Fruit fly (Drosophila melanogaster): ENCODE measurements around the gene mtSSB.

mtSSB gene

DNA sequence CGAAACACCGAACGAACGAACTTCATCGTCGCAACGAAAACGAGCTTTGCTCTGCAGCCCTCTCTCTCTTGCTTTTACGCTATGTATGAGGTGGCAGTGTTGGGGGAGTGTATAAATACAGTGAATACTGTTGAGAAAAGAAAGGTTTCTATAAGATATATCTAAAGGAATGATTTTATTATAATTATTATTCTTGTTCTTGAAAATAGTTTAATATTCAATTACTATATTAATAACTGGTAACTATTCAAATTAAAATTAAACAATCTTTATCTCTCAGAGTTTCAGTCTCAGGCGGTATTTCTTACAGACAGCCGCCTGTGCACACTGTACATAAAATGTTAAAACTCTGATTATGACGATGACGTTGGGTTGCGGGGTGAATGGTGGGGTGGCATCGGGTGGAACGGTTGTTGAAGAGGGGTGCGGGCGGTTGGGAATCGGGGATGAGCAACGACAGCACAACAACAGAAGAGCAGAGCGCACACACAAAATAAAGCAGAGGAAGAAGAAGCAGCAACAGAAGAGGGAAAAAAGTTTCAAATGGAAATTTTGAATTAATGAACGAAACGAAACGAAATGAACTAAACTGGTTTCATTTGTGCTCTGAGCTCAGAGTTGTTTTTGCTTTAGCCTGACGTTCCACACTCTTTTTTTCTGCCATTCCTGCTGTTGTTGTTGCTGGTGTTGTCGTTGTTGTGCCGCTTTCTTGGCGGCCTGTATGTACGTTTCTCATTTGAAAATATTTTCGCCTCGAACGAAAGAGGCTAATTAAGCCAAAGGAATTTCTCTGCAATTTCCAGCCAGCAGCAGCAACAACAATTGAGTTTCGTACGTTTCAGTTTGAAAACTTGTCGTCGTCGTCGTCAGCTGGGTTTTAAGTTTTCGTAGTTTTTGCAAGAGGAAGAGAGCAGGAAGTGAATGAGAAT, 31.9 kb upstream of the mtSSB start (continued):
- peak; percentile 88 for TF ChIP-seq CG4854 (GFP tag; optimal IDR thresholded peaks at IDR 0.05)
- TF ChIP-seq Usf (GFP tag; optimal IDR thresholded peaks at IDR 0.05): peak; percentile 94
- peak; percentile 97 for TF ChIP-seq Abd-B (GFP tag; optimal IDR thresholded peaks at IDR 0.05)
- TF ChIP-seq stc (GFP tag; IDR thresholded peaks at IDR 0.05): no peak
- peak; percentile 97 for TF ChIP-seq bcd (GFP tag; optimal IDR thresholded peaks at IDR 0.05)
- TF ChIP-seq row (GFP tag; IDR thresholded peaks at IDR 0.05): no peak
- TF ChIP-seq CG9437 (GFP tag; optimal IDR thresholded peaks at IDR 0.05): peak; percentile 94
- TF ChIP-seq Hmr (GFP tag; optimal IDR thresholded peaks at IDR 0.05): peak; percentile 98
- peak; percentile 92 for TF ChIP-seq chn (GFP tag; optimal IDR thresholded peaks at IDR 0.05)
- peak; percentile 98 for TF ChIP-seq tin (GFP tag; optimal IDR thresholded peaks at IDR 0.05)
- peak; percentile 97 for TF ChIP-seq Ets65A (GFP tag)
- peak; percentile 49 for TF ChIP-seq da (GFP tag; optimal IDR thresholded peaks at IDR 0.05)
- TF ChIP-seq B-H2 (GFP tag; optimal IDR thresholded peaks at IDR 0.05): peak; percentile 96
- TF ChIP-seq mirr (GFP tag; optimal IDR thresholded peaks at IDR 0.05): peak; percentile 76
- TF ChIP-seq CG17359 (tag; optimal IDR thresholded peaks at IDR 0.05): peak; percentile 99
- TF ChIP-seq CG16779 (GFP tag; IDR thresholded peaks at IDR 0.05): no peak
- TF ChIP-seq ci (GFP tag; IDR thresholded peaks at IDR 0.05): no peak
- TF ChIP-seq Poxn (GFP tag; IDR thresholded peaks at IDR 0.05): no peak
- TF ChIP-seq CG10274 (GFP tag; optimal IDR thresholded peaks at IDR 0.05): peak; percentile 88
- TF ChIP-seq CG30020 (tag; optimal IDR thresholded peaks at IDR 0.05): peak; percentile 89
- peak; percentile 88 for TF ChIP-seq Vsx1 (GFP tag; optimal IDR thresholded peaks at IDR 0.05)
- peak; percentile 99 for TF ChIP-seq dmrt99B (tag; optimal IDR thresholded peaks at IDR 0.05)
- peak; percentile 88 for TF ChIP-seq bab2 (GFP tag; optimal IDR thresholded peaks at IDR 0.05)
- peak in 1 of 2 experiments; percentile 76 for TF ChIP-seq insv (GFP tag; optimal IDR thresholded peaks at IDR 0.05)
- TF ChIP-seq CG3163 (GFP tag; optimal IDR thresholded peaks at IDR 0.05): peak; percentile 80
- TF ChIP-seq hth (optimal IDR thresholded peaks at IDR 0.05): no peak

DNA sequence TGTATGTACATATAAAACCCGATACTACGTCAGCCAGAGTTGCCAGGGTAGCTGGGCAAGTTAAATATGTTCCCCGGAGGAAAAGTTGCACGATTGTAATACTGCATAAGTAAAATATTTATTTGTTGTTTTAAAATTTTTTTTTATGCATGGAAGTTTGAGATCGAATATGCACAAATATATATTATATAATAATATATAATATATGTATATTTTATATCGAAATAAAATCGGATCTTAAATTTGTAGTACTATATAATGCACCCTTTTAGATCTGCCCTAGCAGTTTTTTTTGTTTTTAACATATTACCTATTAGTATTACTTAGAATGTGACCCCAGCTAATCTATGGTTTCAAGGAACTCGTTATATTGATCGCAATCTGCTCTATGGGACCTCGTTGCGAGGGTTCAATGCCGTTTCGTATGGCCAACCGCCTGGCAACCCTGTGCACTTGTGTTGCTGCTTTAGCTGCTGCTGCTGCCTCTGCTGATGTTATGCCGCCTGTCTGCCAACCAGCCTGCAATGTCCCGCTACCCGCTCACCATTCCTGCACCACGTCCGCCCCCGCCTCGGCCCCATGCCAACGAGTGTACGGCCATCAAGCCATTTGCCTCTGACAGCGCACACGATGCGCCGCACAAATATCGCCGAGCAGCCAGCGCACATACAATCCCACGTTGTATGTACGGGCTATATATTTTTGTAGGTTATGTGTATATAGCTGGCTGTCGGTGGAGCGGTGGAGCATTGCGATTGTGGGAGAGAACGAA, 31.1 kb upstream of the mtSSB start:
- TF ChIP-seq CTCF (GFP tag; optimal IDR thresholded peaks at IDR 0.05): peak; percentile 48
- TF ChIP-seq Mes4 (GFP tag; optimal IDR thresholded peaks at IDR 0.05): peak; percentile 32
- TF ChIP-seq lilli (GFP tag; optimal IDR thresholded peaks at IDR 0.05): peak; percentile 24
- no peak for TF ChIP-seq luna (GFP tag; optimal IDR thresholded peaks at IDR 0.05)
- peak; percentile 61 for TF ChIP-seq CG9609 (GFP tag; optimal IDR thresholded peaks at IDR 0.05)
- TF ChIP-seq ftz-f1 (GFP tag; optimal IDR thresholded peaks at IDR 0.05): peak; percentile 98
- TF ChIP-seq CG17802 (tag; optimal IDR thresholded peaks at IDR 0.05): peak; percentile 38
- peak in 1 of 2 experiments; percentile 26 for TF ChIP-seq tll (GFP tag; optimal IDR thresholded peaks at IDR 0.05)
- TF ChIP-seq cato (GFP tag; optimal IDR thresholded peaks at IDR 0.05; ENCODE audit: borderline replicate concordance): peak; percentile 73
- TF ChIP-seq CG1647 (GFP tag; optimal IDR thresholded peaks at IDR 0.05): no peak
- TF ChIP-seq Hmr (GFP tag; optimal IDR thresholded peaks at IDR 0.05): peak; percentile 95
- TF ChIP-seq Six4 (GFP tag; optimal IDR thresholded peaks at IDR 0.05): peak; percentile 80
- TF ChIP-seq Pdp1 (GFP tag; optimal IDR thresholded peaks at IDR 0.05): peak; percentile 48 to 98
- peak; percentile 7 for TF ChIP-seq Kr (GFP tag; optimal IDR thresholded peaks at IDR 0.05)
- no peak for TF ChIP-seq CG11456 (GFP tag; IDR thresholded peaks at IDR 0.05)
- TF ChIP-seq Sry-δ (GFP tag; optimal IDR thresholded peaks at IDR 0.05): no peak
- peak; percentile 58 for TF ChIP-seq Antp (GFP tag; optimal IDR thresholded peaks at IDR 0.05)
- peak; percentile 62 for TF ChIP-seq tx (GFP tag; optimal IDR thresholded peaks at IDR 0.05)
- peak; percentile 75 for TF ChIP-seq scrt (GFP tag; optimal IDR thresholded peaks at IDR 0.05)
- TF ChIP-seq BEAF-32 (GFP tag; optimal IDR thresholded peaks at IDR 0.05): no peak
- peak; percentile 97 for TF ChIP-seq gem (tag; optimal IDR thresholded peaks at IDR 0.05)
- TF ChIP-seq CG11398 (GFP tag; optimal IDR thresholded peaks at IDR 0.05): peak; percentile 30
- TF ChIP-seq CG7786 (GFP tag; optimal IDR thresholded peaks at IDR 0.05): peak; percentile 84
- TF ChIP-seq sima (GFP tag; optimal IDR thresholded peaks at IDR 0.05): no peak

Data from whole organism, embryonic.